Worm (Caenorhabditis elegans): ENCODE data around the gene gpch-1.
A peak's percentile ranks its signal among the peaks of the same experiment; 100 is the strongest.

- no peak for TF ChIP-seq klf-2 (GFP tag; conservative IDR thresholded peaks at IDR 0.05)
- 0 out of 2 replicates have a peak, but pooled peaks have one; percentile 13 for TF ChIP-seq flt-1 (GFP tag; IDR thresholded peaks at IDR 0.05)
Observed at ce11 chrIII:4450773-4451423, 42.5 kb downstream of the gpch-1 start.
